Fruit fly (Drosophila melanogaster): ENCODE measurements around the gene Socs16D.
A peak's percentile ranks its signal among the peaks of the same experiment; 100 is the strongest.

Gene Socs16D

dm6 chrX:17830211-17830616 lies 2.9 kb upstream of the Socs16D start (continued):
- TF ChIP-seq CG13296 (GFP tag; optimal IDR thresholded peaks at IDR 0.05) (no peak), CG15479 (GFP tag; optimal IDR thresholded peaks at IDR 0.05) (peak; percentile 61), seq (GFP tag; IDR thresholded peaks at IDR 0.05) (no peak), CG11398 (GFP tag; optimal IDR thresholded peaks at IDR 0.05) (no peak), CG10959 (GFP tag; IDR thresholded peaks at IDR 0.05) (no peak), CG8290 (GFP tag; optimal IDR thresholded peaks at IDR 0.05) (no peak), CG8290 (tag; optimal IDR thresholded peaks at IDR 0.05) (no peak), Hey (tag; optimal IDR thresholded peaks at IDR 0.05) (no peak), CG11723 (GFP tag; optimal IDR thresholded peaks at IDR 0.05) (no peak), jing (GFP tag; optimal IDR thresholded peaks at IDR 0.05) (peak; percentile 2), CG11085 (GFP tag; IDR thresholded peaks at IDR 0.05) (no peak), hbn (GFP tag; IDR thresholded peaks at IDR 0.05; ENCODE audit: partially characterized antibody) (no peak), dmrt11E (tag; optimal IDR thresholded peaks at IDR 0.05) (peak; percentile 68), bab2 (GFP tag; optimal IDR thresholded peaks at IDR 0.05) (no peak), yki (optimal IDR thresholded peaks at IDR 0.05) (no peak), lbe (GFP tag; optimal IDR thresholded peaks at IDR 0.05) (no peak), vfl (GFP tag; optimal IDR thresholded peaks at IDR 0.05) (no peak), Usf (GFP tag; optimal IDR thresholded peaks at IDR 0.05) (peak; percentile 22), jigr1 (GFP tag; IDR thresholded peaks at IDR 0.05) (no peak), Med (GFP tag) (peak; percentile 51), bcd (GFP tag; optimal IDR thresholded peaks at IDR 0.05) (no peak), NC2α (GFP tag; optimal IDR thresholded peaks at IDR 0.05) (no peak), so (GFP tag; IDR thresholded peaks at IDR 0.05) (no peak), CG10979 (tag; optimal IDR thresholded peaks at IDR 0.05) (peak; percentile 51), pum (GFP tag; optimal IDR thresholded peaks at IDR 0.05) (peak; percentile 34), Rx (GFP tag; IDR thresholded peaks at IDR 0.05) (no peak), CG15514 (GFP tag; optimal IDR thresholded peaks at IDR 0.05) (no peak), lab (GFP tag; optimal IDR thresholded peaks at IDR 0.05) (no peak), row (GFP tag; IDR thresholded peaks at IDR 0.05) (peak; percentile 46; the same call in 1 of the 3 replicates), zfh1 (GFP tag; IDR thresholded peaks at IDR 0.05) (0 out of 3 replicates have a peak, but pooled peaks have one; percentile 5), CkIIα-i1 (GFP tag; IDR thresholded peaks at IDR 0.05) (no peak), CG4424 (GFP tag; optimal IDR thresholded peaks at IDR 0.05) (no peak), Camta (GFP tag; optimal IDR thresholded peaks at IDR 0.05) (no peak), D19B (GFP tag; optimal IDR thresholded peaks at IDR 0.05) (no peak), Ets65A (GFP tag) (peak; percentile 55), CG12942 (GFP tag; optimal IDR thresholded peaks at IDR 0.05) (no peak), prd (optimal IDR thresholded peaks at IDR 0.05) (no peak), prd (GFP tag; IDR thresholded peaks at IDR 0.05) (peak; percentile 19; the same call in 1 of the 3 replicates), Oli (tag; optimal IDR thresholded peaks at IDR 0.05) (peak; percentile 15), CG1529 (GFP tag; optimal IDR thresholded peaks at IDR 0.05) (no peak), slbo (GFP tag; IDR thresholded peaks at IDR 0.05) (no peak), CG13424 (tag; optimal IDR thresholded peaks at IDR 0.05) (peak; percentile 31), CG11247 (GFP tag; IDR thresholded peaks at IDR 0.05) (no peak), unpg (GFP tag; optimal IDR thresholded peaks at IDR 0.05) (no peak), CG4404 (GFP tag; IDR thresholded peaks at IDR 0.05) (peak; percentile 44; the same call in 1 of the 2 replicates), lola (GFP tag; optimal IDR thresholded peaks at IDR 0.05) (peak in 1 of 3 experiments; percentile 75), trem (tag; optimal IDR thresholded peaks at IDR 0.05) (peak; percentile 6), gcm2 (GFP tag; optimal IDR thresholded peaks at IDR 0.05) (no peak), shn (GFP tag; optimal IDR thresholded peaks at IDR 0.05) (peak; percentile 0), Xrp1 (GFP tag; IDR thresholded peaks at IDR 0.05) (peak; percentile 8; the same call in 1 of the 2 replicates), CG14965 (GFP tag; optimal IDR thresholded peaks at IDR 0.05; ENCODE audit: borderline replicate concordance) (no peak), dmrt99B (tag; optimal IDR thresholded peaks at IDR 0.05) (peak; percentile 3), CG12155 (GFP tag; optimal IDR thresholded peaks at IDR 0.05) (no peak)
